Worm (Caenorhabditis elegans): ENCODE results near the gene lgc-29.

DNA sequence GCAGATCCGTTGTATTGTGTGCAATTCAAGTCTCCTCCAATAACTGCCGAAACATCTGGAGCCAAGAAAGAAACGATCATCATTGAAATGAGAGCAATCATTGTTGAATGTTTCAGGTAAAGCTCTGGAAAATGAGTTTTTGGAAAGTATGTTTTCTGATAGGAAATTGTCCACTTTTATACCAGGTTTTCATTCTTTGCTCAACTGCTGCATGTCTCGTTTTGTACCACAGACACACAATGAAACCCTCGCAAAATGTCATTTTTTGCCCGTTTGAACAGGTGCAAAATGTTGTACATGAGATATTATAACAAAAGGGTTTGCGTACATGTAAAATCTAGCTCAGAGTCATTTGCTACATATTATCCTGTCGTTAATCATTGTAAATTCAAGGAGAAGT lies 18.2 kb upstream of the lgc-29 start, which contains the start of gene T05B4.10:
- TF ChIP-seq syd-9 (tag; optimal IDR thresholded peaks at IDR 0.05) (no peak), nhr-11 (tag; optimal IDR thresholded peaks at IDR 0.05) (no peak), K09A11.1 (tag; optimal IDR thresholded peaks at IDR 0.05; ENCODE audit: insufficient read depth) (no peak), sox-4 (tag; optimal IDR thresholded peaks at IDR 0.05) (no peak), ama-1 (optimal IDR thresholded peaks at IDR 0.05) (no peak)
